Worm (Caenorhabditis elegans): Measurements from ENCODE around the gene F35E12.10.

The F35E12.10 gene

DNA sequence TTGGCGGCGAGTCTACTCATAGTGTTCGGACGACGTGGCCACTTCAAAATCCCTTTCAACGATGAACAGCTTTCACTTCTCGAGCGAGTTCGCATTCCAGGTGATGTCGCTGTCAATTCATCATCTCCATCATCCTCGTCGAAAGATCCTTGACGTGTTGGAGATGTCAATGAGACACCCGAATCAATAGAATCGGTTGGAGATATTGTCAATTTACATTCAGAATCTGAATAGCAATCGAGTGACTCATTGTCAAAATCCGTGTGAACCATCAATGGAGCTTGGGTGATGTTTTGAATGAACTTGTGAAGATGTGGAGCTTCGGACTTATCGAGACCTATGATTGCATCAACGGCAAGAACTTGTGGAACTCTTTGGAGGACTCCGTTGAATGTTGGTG, 37.2 kb upstream of the F35E12.10 start:
- no peak for TF ChIP-seq scrt-1 (GFP tag; IDR thresholded peaks at IDR 0.05)
- TF ChIP-seq flt-1 (GFP tag; IDR thresholded peaks at IDR 0.05), result no peak
- no peak for TF ChIP-seq ceh-36 (tag; optimal IDR thresholded peaks at IDR 0.05)
- no peak for TF ChIP-seq F13C5.2 (tag; optimal IDR thresholded peaks at IDR 0.05)
- no peak for TF ChIP-seq tbx-37 (GFP tag; conservative IDR thresholded peaks at IDR 0.05)
- no peak for TF ChIP-seq hmbx-1 (tag; optimal IDR thresholded peaks at IDR 0.05)
- no peak for TF ChIP-seq ets-7 (tag; optimal IDR thresholded peaks at IDR 0.05)
- no peak for TF ChIP-seq pes-1 (GFP tag; IDR thresholded peaks at IDR 0.05)
- TF ChIP-seq B0310.2 (tag; optimal IDR thresholded peaks at IDR 0.05), result no peak
- no peak for TF ChIP-seq tbx-11 (GFP tag; IDR thresholded peaks at IDR 0.05)
- no peak for TF ChIP-seq ceh-13 (GFP tag; optimal IDR thresholded peaks at IDR 0.05)
- TF ChIP-seq hnd-1 (tag; optimal IDR thresholded peaks at IDR 0.05), result no peak
- TF ChIP-seq aly-1 (tag; optimal IDR thresholded peaks at IDR 0.05), result no peak
- TF ChIP-seq ama-1 (optimal IDR thresholded peaks at IDR 0.05), result no peak
- TF ChIP-seq sea-1 (GFP tag; conservative IDR thresholded peaks at IDR 0.05), result no peak
- TF ChIP-seq hmg-4 (GFP tag; optimal IDR thresholded peaks at IDR 0.05), result no peak

DNA sequence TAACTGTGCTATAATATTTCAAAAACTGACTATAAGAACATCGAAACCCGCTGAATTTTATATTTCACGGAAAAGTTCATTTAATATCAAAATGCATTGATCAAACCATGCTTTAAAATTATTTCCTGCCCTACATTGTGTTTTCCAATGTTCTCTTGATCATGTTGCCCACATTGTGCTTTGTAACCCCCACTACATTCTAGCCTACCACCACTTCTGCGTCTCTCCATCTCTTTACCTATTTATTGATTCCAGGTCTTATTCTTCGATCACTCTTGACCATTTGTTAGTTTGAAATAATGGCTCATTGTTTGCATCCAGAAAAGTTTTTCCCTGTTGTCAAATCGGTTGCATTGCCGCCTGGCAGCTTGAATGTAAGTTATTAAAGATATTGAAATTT, 33.6 kb upstream of the F35E12.10 start, which contains the start of gene decr-1.1:
Gene decr-1.1, plus strand, starts transcription at position 210 of the 400 bp plus-strand sequence.
- TF ChIP-seq flt-1 (GFP tag; IDR thresholded peaks at IDR 0.05) (no peak), tra-4 (tag; optimal IDR thresholded peaks at IDR 0.05) (no peak), ceh-36 (tag; optimal IDR thresholded peaks at IDR 0.05) (no peak), sea-1 (GFP tag; conservative IDR thresholded peaks at IDR 0.05) (no peak), F13C5.2 (tag; optimal IDR thresholded peaks at IDR 0.05) (no peak), hmbx-1 (tag; optimal IDR thresholded peaks at IDR 0.05) (no peak), scrt-1 (GFP tag; IDR thresholded peaks at IDR 0.05) (no peak), ceh-13 (GFP tag; optimal IDR thresholded peaks at IDR 0.05) (no peak), ets-7 (tag; optimal IDR thresholded peaks at IDR 0.05) (no peak), pes-1 (GFP tag; IDR thresholded peaks at IDR 0.05) (no peak), hnd-1 (tag; optimal IDR thresholded peaks at IDR 0.05) (no peak), tbx-11 (GFP tag; IDR thresholded peaks at IDR 0.05) (no peak), tbx-37 (GFP tag; conservative IDR thresholded peaks at IDR 0.05) (no peak), ama-1 (optimal IDR thresholded peaks at IDR 0.05) (no peak)

DNA sequence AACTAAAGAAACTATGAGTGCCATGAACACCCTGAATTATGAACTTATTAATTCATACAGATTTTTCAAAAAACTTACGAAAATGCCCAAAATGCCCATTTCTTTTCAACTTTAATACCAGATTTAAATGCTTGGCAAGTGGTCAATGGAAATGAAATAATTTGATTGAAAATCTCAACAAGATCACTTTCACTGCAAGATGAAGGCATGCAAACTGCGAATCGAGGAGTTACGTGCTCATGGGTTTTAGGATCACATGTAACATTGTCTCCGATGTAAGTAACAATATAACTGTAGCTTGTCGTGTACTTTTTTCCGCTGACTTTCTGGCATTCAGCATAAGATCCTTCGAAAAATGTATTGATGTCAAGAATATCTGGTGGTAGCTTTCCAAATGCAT, 32.3 kb upstream of the F35E12.10 start:
- TF ChIP-seq F13C5.2 (tag; optimal IDR thresholded peaks at IDR 0.05), result no peak
- no peak for TF ChIP-seq sea-1 (GFP tag; conservative IDR thresholded peaks at IDR 0.05)
- no peak for TF ChIP-seq aly-1 (tag; optimal IDR thresholded peaks at IDR 0.05)
- TF ChIP-seq ets-7 (tag; optimal IDR thresholded peaks at IDR 0.05), result no peak
- TF ChIP-seq scrt-1 (GFP tag; IDR thresholded peaks at IDR 0.05), result no peak
- no peak for TF ChIP-seq ceh-13 (GFP tag; optimal IDR thresholded peaks at IDR 0.05)

DNA sequence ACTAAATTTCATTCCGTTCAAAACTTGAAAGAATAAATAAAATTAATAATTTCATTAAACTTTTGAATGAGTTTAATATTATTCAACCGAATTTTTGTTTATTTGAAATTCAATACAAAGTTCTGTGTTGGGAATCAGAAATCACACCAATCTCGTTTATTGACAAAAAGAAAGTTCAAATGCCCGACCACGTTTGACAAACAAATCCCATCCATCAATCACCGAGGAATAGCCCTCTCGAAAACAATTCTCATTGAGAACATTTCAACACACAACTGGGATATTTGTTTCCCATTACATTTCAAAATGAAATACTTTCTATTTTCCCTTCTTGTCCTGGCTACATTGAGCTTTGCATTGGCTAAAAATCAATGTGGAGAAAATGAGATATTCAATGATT, 29.3 kb upstream of the F35E12.10 start, which contains the start of gene F53C11.9:
Gene F53C11.9, plus strand, starts transcription at position 159 of the 400 bp plus-strand sequence.
- TF ChIP-seq hmbx-1 (tag; optimal IDR thresholded peaks at IDR 0.05) (no peak), tbx-11 (GFP tag; IDR thresholded peaks at IDR 0.05) (no peak), hmg-4 (GFP tag; optimal IDR thresholded peaks at IDR 0.05) (no peak), tbx-37 (GFP tag; conservative IDR thresholded peaks at IDR 0.05) (no peak), B0310.2 (tag; optimal IDR thresholded peaks at IDR 0.05) (no peak), pes-1 (GFP tag; IDR thresholded peaks at IDR 0.05) (no peak), ama-1 (optimal IDR thresholded peaks at IDR 0.05) (no peak), flt-1 (GFP tag; IDR thresholded peaks at IDR 0.05) (no peak), aly-1 (tag; optimal IDR thresholded peaks at IDR 0.05) (no peak), scrt-1 (GFP tag; IDR thresholded peaks at IDR 0.05) (no peak), hnd-1 (tag; optimal IDR thresholded peaks at IDR 0.05) (no peak), ets-7 (tag; optimal IDR thresholded peaks at IDR 0.05) (no peak)

DNA sequence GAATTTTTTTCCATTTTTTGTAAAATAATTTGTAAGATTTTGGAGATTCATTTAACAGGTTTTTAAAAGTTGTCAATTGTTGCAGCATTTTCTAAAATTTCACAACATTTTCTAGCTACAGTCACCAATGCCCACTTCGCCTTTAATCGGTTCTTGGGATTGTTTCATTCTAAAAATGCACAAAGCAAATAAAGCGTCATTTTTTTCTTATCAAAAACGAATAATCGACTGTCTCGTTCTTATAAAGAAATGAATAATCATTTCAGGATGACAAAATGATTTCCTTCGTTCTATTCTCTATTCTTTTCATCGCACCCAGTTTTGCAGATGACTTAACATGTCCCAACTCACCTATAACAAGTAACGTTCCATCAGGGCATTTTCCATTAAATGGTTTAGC, 27.0 kb upstream of the F35E12.10 start, which contains the start of gene F53C11.1:
Gene F53C11.1, plus strand, starts transcription at position 268 of the 400 bp plus-strand sequence.
- TF ChIP-seq hmbx-1 (tag; optimal IDR thresholded peaks at IDR 0.05) (no peak), ceh-36 (tag; optimal IDR thresholded peaks at IDR 0.05) (no peak), F13C5.2 (tag; optimal IDR thresholded peaks at IDR 0.05) (no peak), hmg-4 (GFP tag; optimal IDR thresholded peaks at IDR 0.05) (no peak), sea-1 (GFP tag; conservative IDR thresholded peaks at IDR 0.05) (no peak), ama-1 (optimal IDR thresholded peaks at IDR 0.05) (no peak), scrt-1 (GFP tag; IDR thresholded peaks at IDR 0.05) (no peak), tbx-11 (GFP tag; IDR thresholded peaks at IDR 0.05) (no peak), hnd-1 (tag; optimal IDR thresholded peaks at IDR 0.05) (no peak), ets-7 (tag; optimal IDR thresholded peaks at IDR 0.05) (no peak), flt-1 (GFP tag; IDR thresholded peaks at IDR 0.05) (no peak)

DNA sequence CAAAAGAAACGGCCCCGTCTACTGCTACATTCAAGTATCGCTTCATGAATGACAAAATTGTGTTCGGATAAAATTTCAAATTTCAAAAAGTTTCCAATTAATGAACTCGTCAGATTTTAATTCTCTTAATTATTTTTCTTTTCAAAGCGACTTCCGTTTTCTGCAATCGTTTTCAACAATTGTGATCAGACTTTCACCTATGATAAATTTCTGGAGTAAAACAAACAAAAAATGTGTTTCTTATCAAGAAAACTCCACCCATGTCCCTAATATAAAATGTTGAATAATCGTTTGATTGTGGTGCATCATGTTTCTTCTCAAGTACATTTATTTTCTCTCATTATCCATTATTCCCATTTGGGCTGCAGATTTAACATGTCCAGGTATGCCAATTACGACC, 22.7 kb upstream of the F35E12.10 start, which contains the start of gene F20G2.5:
Gene F20G2.5, plus strand, starts transcription at position 301 of the 400 bp plus-strand sequence.
- TF ChIP-seq tra-4 (tag; optimal IDR thresholded peaks at IDR 0.05), result no peak
- no peak for TF ChIP-seq hnd-1 (tag; optimal IDR thresholded peaks at IDR 0.05)
- no peak for TF ChIP-seq tbx-11 (GFP tag; IDR thresholded peaks at IDR 0.05)
- no peak for TF ChIP-seq scrt-1 (GFP tag; IDR thresholded peaks at IDR 0.05)
- TF ChIP-seq hmbx-1 (tag; optimal IDR thresholded peaks at IDR 0.05), result no peak

DNA sequence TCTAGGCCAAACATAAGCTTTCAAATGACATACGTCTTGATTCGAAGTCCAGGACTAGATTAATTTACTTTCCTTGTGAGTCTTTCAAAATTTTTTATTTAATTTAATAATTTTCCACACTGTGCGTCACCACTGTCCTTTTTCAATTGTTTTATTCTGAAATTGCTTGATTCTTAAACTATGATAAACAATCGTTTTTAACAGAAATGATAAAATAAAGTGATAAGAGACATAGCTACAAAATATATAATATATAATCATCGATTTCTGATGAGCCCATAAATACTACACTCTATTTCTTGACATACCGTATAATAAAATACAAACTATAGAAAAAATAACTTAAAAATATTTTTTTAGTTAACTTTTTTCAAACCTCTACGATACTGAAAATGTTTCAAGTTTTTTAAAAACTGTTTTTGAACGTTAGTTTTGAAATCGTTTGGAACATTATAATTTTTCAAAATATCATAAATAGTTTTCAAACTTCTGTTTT, 20.4 kb upstream of the F35E12.10 start, which contains the start of gene nas-24:
Gene nas-24, plus strand, starts transcription at position 446 of the 496 bp plus-strand sequence.
- TF ChIP-seq ets-7 (tag; optimal IDR thresholded peaks at IDR 0.05), result no peak
- TF ChIP-seq pes-1 (GFP tag; IDR thresholded peaks at IDR 0.05), result no peak
- no peak for TF ChIP-seq hmg-4 (GFP tag; optimal IDR thresholded peaks at IDR 0.05)
- no peak for TF ChIP-seq flt-1 (GFP tag; IDR thresholded peaks at IDR 0.05)
- TF ChIP-seq F13C5.2 (tag; optimal IDR thresholded peaks at IDR 0.05), result no peak

DNA sequence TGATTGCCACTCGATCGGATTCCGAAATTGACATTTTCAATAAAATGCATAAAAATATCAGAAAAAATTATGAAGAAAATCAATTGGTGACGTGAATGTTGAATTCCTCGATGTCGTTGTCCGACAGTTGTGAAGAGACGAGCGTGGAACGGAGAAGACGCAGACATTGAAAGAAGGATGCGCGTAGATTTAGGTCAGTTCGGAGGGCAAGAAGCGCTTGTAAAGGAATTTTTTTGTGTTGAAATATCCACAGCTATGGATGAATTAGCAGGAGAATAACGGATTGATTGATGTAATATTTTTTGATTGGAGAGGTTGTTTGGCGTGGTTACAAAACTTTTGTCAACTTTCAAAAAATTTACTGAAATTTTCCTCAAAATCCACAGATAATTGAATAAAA, 19.8 kb upstream of the F35E12.10 start, which contains the start of gene F20G2.3:
Gene F20G2.3, minus strand, starts transcription at position 101 of the 400 bp plus-strand sequence.
- TF ChIP-seq tra-4 (tag; optimal IDR thresholded peaks at IDR 0.05), result no peak
- no peak for TF ChIP-seq ets-7 (tag; optimal IDR thresholded peaks at IDR 0.05)
- no peak for TF ChIP-seq ceh-36 (tag; optimal IDR thresholded peaks at IDR 0.05)
- no peak for TF ChIP-seq pes-1 (GFP tag; IDR thresholded peaks at IDR 0.05)
- TF ChIP-seq aly-1 (tag; optimal IDR thresholded peaks at IDR 0.05), result no peak
- no peak for TF ChIP-seq hnd-1 (tag; optimal IDR thresholded peaks at IDR 0.05)
- no peak for TF ChIP-seq tbx-11 (GFP tag; IDR thresholded peaks at IDR 0.05)
- no peak for TF ChIP-seq sea-1 (GFP tag; conservative IDR thresholded peaks at IDR 0.05)
- no peak for TF ChIP-seq ama-1 (optimal IDR thresholded peaks at IDR 0.05)
- no peak for TF ChIP-seq flt-1 (GFP tag; IDR thresholded peaks at IDR 0.05)
- no peak for TF ChIP-seq hmg-4 (GFP tag; optimal IDR thresholded peaks at IDR 0.05)
- no peak for TF ChIP-seq scrt-1 (GFP tag; IDR thresholded peaks at IDR 0.05)
- TF ChIP-seq B0310.2 (tag; optimal IDR thresholded peaks at IDR 0.05), result no peak
- TF ChIP-seq hmbx-1 (tag; optimal IDR thresholded peaks at IDR 0.05), result no peak
- TF ChIP-seq ceh-13 (GFP tag; optimal IDR thresholded peaks at IDR 0.05), result no peak
- no peak for TF ChIP-seq F13C5.2 (tag; optimal IDR thresholded peaks at IDR 0.05)
- TF ChIP-seq tbx-37 (GFP tag; conservative IDR thresholded peaks at IDR 0.05), result no peak
